Worm (Caenorhabditis elegans): ENCODE data around the gene K02E10.4.

K02E10.4 gene

DNA sequence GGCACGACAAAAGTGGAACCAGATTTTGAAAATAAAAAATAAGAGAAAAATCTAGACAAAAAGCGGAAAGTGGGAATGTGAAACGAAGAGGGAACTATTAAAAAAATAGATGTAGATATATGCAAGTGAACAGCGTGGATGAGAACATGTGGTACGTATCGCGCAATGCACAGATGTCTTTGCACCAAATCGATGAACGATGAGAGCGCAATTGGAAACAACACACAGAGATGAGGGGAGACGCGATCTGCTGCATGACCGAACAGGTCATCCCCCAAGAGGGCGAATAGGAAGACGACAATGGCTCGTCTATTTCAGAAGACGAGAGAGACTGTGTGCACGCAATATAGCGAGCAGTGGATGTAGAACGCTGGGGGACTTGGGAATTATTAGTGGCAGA is 30.3 kb upstream of the K02E10.4 start:
- TF ChIP-seq ceh-82 (tag; optimal IDR thresholded peaks at IDR 0.05) (no peak), elt-1 (tag; optimal IDR thresholded peaks at IDR 0.05) (no peak), nhr-21 (tag; optimal IDR thresholded peaks at IDR 0.05) (no peak)

DNA sequence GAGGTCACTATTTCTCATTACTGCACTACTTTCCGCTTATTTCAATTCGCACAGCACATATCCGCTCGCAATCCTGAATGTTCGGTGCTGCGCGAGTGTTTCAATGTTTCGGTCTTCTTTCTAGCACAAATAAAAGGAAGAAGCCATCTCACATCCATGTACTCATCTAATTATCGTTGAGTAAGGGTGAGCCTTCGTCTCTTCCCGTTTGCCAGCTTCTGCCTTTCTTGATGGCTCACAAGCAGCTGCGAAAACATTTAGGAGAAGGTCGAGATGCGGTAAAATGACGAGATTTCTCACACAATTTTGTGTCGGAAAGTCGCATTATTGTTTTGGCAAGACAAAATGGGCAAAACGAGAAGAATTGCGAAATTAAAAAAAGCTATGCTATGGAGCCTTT is 28.1 kb upstream of the K02E10.4 start:
- TF ChIP-seq R02D3.7 (tag; optimal IDR thresholded peaks at IDR 0.05), result no peak
- no peak for TF ChIP-seq unc-39 (tag; optimal IDR thresholded peaks at IDR 0.05)
- TF ChIP-seq mdl-1 (tag; optimal IDR thresholded peaks at IDR 0.05), result no peak
- no peak for TF ChIP-seq nhr-12 (tag; optimal IDR thresholded peaks at IDR 0.05)
- no peak for TF ChIP-seq sma-3 (GFP tag; optimal IDR thresholded peaks at IDR 0.05)
- no peak for TF ChIP-seq zag-1 (tag; optimal IDR thresholded peaks at IDR 0.05)
- no peak for TF ChIP-seq crh-2 (tag; optimal IDR thresholded peaks at IDR 0.05)
- TF ChIP-seq F13H6.1 (tag; optimal IDR thresholded peaks at IDR 0.05), result no peak

DNA sequence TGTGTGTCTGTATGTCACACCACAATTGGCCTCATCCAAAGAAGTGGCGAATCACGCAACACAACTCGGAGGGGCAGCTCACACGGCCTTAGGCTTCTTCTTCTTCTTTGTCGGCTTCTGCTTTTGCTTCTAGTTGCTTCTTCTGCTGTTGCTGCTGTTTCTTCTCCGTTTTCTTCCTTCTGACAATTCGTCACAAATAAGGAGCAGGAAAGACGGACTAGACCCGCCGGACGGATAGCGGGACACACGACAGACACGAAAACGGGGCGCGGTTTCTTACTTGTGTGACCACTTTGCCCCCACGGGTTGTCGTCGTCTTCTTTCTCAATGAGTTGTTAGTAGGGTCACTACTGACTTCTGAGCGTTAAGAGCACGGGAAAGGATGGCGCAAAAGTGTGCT is 26.9 kb upstream of the K02E10.4 start:
- no peak for TF ChIP-seq nhr-77 (tag; optimal IDR thresholded peaks at IDR 0.05)
- no peak for TF ChIP-seq nhr-23 (tag; optimal IDR thresholded peaks at IDR 0.05)
- TF ChIP-seq elt-3 (tag; optimal IDR thresholded peaks at IDR 0.05), result no peak
- TF ChIP-seq unc-62 (GFP tag; optimal IDR thresholded peaks at IDR 0.05), result no peak
- no peak for TF ChIP-seq egl-27 (tag; optimal IDR thresholded peaks at IDR 0.05)
- no peak for TF ChIP-seq ztf-4 (tag; optimal IDR thresholded peaks at IDR 0.05)
- TF ChIP-seq nhr-25 (tag; optimal IDR thresholded peaks at IDR 0.05), result no peak
- no peak for TF ChIP-seq C34F6.9 (tag; optimal IDR thresholded peaks at IDR 0.05)
- TF ChIP-seq R02D3.7 (tag; optimal IDR thresholded peaks at IDR 0.05), result no peak
- no peak for TF ChIP-seq elt-1 (tag; optimal IDR thresholded peaks at IDR 0.05)
- TF ChIP-seq sem-4 (tag; optimal IDR thresholded peaks at IDR 0.05), result no peak
- no peak for TF ChIP-seq lsy-2 (tag; optimal IDR thresholded peaks at IDR 0.05)
- no peak for TF ChIP-seq lin-13 (GFP tag; optimal IDR thresholded peaks at IDR 0.05)

DNA sequence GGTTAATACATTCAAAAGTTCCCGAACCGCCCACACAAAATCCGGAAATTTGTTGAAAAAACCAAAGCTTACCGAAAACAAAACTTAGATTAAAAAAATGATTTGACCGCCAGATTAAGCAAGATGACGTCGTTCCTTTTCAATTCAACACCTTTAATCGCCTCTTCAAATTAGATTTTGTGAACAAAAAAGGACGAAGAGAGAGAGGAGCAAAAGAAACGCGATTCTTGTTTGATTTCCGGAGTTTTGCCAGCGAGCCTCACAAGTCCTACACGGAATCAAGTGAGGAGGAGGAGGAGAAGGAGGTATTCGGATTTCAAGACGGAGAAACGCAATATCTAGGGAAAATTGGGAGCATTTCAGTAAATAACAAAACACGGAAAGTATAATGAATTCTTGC is 25.6 kb upstream of the K02E10.4 start:
- no peak for TF ChIP-seq sma-9 (GFP tag; optimal IDR thresholded peaks at IDR 0.05)
- no peak for TF ChIP-seq sma-9 (tag; optimal IDR thresholded peaks at IDR 0.05)
- TF ChIP-seq skn-1 (tag; optimal IDR thresholded peaks at IDR 0.05), result no peak
- no peak for TF ChIP-seq nhr-11 (tag; optimal IDR thresholded peaks at IDR 0.05)
- TF ChIP-seq ztf-4 (tag; optimal IDR thresholded peaks at IDR 0.05), result no peak
- no peak for TF ChIP-seq fos-1 (tag; optimal IDR thresholded peaks at IDR 0.05)
- no peak for TF ChIP-seq R02D3.7 (tag; optimal IDR thresholded peaks at IDR 0.05)
- TF ChIP-seq unc-39 (tag; optimal IDR thresholded peaks at IDR 0.05), result no peak
- TF ChIP-seq zag-1 (tag; optimal IDR thresholded peaks at IDR 0.05), result no peak
- no peak for TF ChIP-seq nhr-12 (tag; optimal IDR thresholded peaks at IDR 0.05)
- TF ChIP-seq ztf-1 (GFP tag; conservative IDR thresholded peaks at IDR 0.05), result no peak
- TF ChIP-seq sma-3 (GFP tag; optimal IDR thresholded peaks at IDR 0.05), result no peak

DNA sequence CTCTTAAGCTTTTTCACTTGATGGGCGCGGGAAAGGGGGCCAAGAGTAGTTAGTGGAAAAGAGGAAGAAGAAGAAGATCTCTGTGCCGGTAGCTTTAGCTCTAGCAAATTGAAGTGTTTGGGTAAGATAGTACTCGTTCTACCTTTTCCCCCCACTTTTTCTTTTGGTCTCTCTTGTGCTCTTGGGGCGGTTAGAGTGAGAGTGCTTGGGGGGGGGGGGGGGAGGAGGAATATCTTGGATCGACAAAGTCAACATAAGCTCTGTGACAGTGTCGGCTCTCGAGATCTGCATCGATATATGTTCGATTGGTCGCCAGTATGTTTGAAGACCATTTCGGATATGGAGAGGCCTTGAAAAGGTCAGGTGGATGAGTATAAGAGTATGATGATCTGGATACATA is 23.3 kb upstream of the K02E10.4 start, which contains the start of gene fox-1:
Gene fox-1 (minus strand): TSS at position 101 of the 400 bp plus-strand sequence.
- TF ChIP-seq crh-2 (tag; optimal IDR thresholded peaks at IDR 0.05) (no peak), C34F6.9 (tag; optimal IDR thresholded peaks at IDR 0.05) (no peak), Y55F3AM.14 (GFP tag; optimal IDR thresholded peaks at IDR 0.05) (no peak), nhr-12 (tag; optimal IDR thresholded peaks at IDR 0.05) (no peak), zag-1 (tag; optimal IDR thresholded peaks at IDR 0.05) (no peak), nhr-25 (tag; optimal IDR thresholded peaks at IDR 0.05) (no peak), unc-62 (GFP tag; optimal IDR thresholded peaks at IDR 0.05) (no peak)

DNA sequence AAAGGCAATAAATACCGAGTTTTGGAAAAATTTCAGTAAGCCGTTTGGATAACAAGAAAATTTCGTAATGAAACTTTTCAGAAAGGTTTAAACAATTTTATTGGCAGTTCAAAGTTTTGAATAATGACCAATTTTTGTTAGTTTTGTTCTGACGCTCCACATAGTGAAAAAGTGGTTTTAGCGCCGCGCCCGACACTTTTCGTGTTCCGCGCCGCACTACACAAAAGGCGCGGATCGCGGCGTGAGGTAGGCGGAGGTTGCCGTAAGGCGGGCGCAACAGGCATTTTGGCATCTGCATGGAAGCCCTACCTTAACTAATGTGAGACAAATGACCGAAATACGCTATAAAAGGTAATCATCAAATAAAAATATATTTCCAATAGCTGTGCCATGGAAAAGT is 21.3 kb upstream of the K02E10.4 start:
- TF ChIP-seq skn-1 (tag; optimal IDR thresholded peaks at IDR 0.05) (no peak), elt-3 (tag; optimal IDR thresholded peaks at IDR 0.05) (no peak), nhr-23 (tag; optimal IDR thresholded peaks at IDR 0.05) (no peak), unc-62 (GFP tag; optimal IDR thresholded peaks at IDR 0.05) (no peak)

DNA sequence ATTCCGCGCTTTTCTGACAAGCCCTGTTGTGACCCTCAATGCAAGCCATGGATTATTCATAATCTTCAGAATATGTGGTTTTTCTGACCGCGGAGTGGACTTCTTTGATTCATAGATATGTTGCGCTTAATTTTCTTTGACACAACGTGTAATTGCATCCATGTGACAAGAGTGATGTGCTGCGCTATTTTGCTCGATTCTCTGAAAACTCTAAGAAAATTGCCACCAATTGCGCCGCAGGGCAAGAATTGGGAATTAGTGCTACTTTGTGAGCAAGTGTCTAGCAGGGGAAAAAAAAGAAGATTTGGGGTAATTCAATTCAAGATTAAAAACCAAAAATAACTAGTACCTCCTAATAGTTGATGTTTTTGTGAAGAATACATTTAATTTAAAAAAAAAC is 19.0 kb upstream of the K02E10.4 start:
- TF ChIP-seq sma-9 (GFP tag; optimal IDR thresholded peaks at IDR 0.05) (peak; percentile 1), sma-9 (tag; optimal IDR thresholded peaks at IDR 0.05) (no peak), ztf-11 (tag; optimal IDR thresholded peaks at IDR 0.05) (no peak), snpc-4 (tag; optimal IDR thresholded peaks at IDR 0.05) (no peak), mbf-1 (tag; optimal IDR thresholded peaks at IDR 0.05) (no peak)

Measured in whole organism, L2 larva.